Worm (Caenorhabditis elegans) whole organism, L2 larva: Measurements from ENCODE around the gene T22B7.22.

Experiments
- C34F6.9 ChIP-seq: fragments of 150-350 bp; optimal IDR thresholded peaks from 2 replicates; lab custom pipeline; 2014; ENCODE audit warnings: missing biosample characterization, missing genetic modification characterization
- F13H6.1 ChIP-seq: sonication (generic microtip); optimal IDR thresholded peaks from 2 replicates; lab custom pipeline; 2016; ENCODE audit warnings: missing genetic modification characterization, missing compliant biosample characterization
- R02D3.7 ChIP-seq: fragments of 150-350 bp; optimal IDR thresholded peaks from 2 replicates; lab custom pipeline; 2014; ENCODE audit warnings: missing biosample characterization, missing genetic modification characterization
- Y55F3AM.14 ChIP-seq: fragments of 200-800 bp; sonication (Bioruptor generic); optimal IDR thresholded peaks from 2 replicates; lab custom pipeline; 2018; ENCODE audit warnings: mild to moderate bottlenecking, missing genetic modification characterization, missing compliant biosample characterization
- ZK546.5 ChIP-seq: sonication (generic microtip); optimal IDR thresholded peaks from 2 replicates; lab custom pipeline; 2017; ENCODE audit warnings: missing biosample characterization, missing genetic modification characterization
- aly-2 ChIP-seq: fragments of 150-350 bp; optimal IDR thresholded peaks from 2 replicates; lab custom pipeline; 2014; ENCODE audit warnings: missing biosample characterization, missing genetic modification characterization
- ama-1 ChIP-seq: fragments of 150-350 bp; optimal IDR thresholded peaks from 2 replicates; lab custom pipeline; 2018; ENCODE audit warnings: inconsistent platforms
- blmp-1 ChIP-seq: sonication (generic microtip); optimal IDR thresholded peaks from 2 replicates; lab custom pipeline; 2017; ENCODE audit warnings: missing genetic modification characterization, mild to moderate bottlenecking, missing compliant biosample characterization, antibody characterized with exemption, moderate library complexity; ENCODE audit not compliant: insufficient read depth
- ceh-16 ChIP-seq: fragments of 150-350 bp; optimal IDR thresholded peaks from 2 replicates; lab custom pipeline; 2014; ENCODE audit warnings: missing biosample characterization, missing genetic modification characterization
- ceh-82 ChIP-seq: fragments of 150-350 bp; optimal IDR thresholded peaks from 2 replicates; lab custom pipeline; 2014; ENCODE audit warnings: missing biosample characterization, missing genetic modification characterization
- dmd-4 ChIP-seq: sonication (generic microtip); optimal IDR thresholded peaks from 2 replicates; lab custom pipeline; 2017; ENCODE audit warnings: missing biosample characterization, missing genetic modification characterization
- egl-27 ChIP-seq: sonication (generic microtip); optimal IDR thresholded peaks from 3 replicates; lab custom pipeline; 2017; ENCODE audit warnings: missing biosample characterization, missing genetic modification reagents, missing genetic modification characterization
- elt-1 ChIP-seq: fragments of 150-350 bp; optimal IDR thresholded peaks from 2 replicates; lab custom pipeline; 2014; ENCODE audit warnings: missing biosample characterization, missing genetic modification characterization
- fos-1 ChIP-seq: fragments of 150-350 bp; optimal IDR thresholded peaks from 2 replicates; lab custom pipeline; 2014; ENCODE audit warnings: missing biosample characterization, missing genetic modification characterization
- lin-39 ChIP-seq: fragments of 150-350 bp; optimal IDR thresholded peaks from 2 replicates; lab custom pipeline; 2014; ENCODE audit warnings: missing biosample characterization, missing genetic modification reagents, missing genetic modification characterization
- lsy-2 ChIP-seq, 2 experiments: fragments of 150-350 bp in 1 of 2; sonication (generic microtip) in 1 of 2; optimal IDR thresholded peaks; 2 replicates each; lab custom pipeline; 2014 to 2017; ENCODE audit warnings: missing biosample characterization in 2 of 2, missing genetic modification characterization in 2 of 2
- mab-5 ChIP-seq: fragments of 150-350 bp; optimal IDR thresholded peaks from 2 replicates; lab custom pipeline; 2014; ENCODE audit warnings: missing biosample characterization, missing genetic modification characterization
- mdl-1 ChIP-seq, 2 experiments: fragments of 150-350 bp in 1 of 2; sonication (generic microtip) in 1 of 2; optimal IDR thresholded peaks; 2 replicates each; lab custom pipeline; 2017; ENCODE audit warnings: missing biosample characterization in 2 of 2, missing genetic modification characterization in 2 of 2
- nhr-11 ChIP-seq: fragments of 150-350 bp; optimal IDR thresholded peaks from 2 replicates; lab custom pipeline; 2014; ENCODE audit warnings: missing biosample characterization, missing genetic modification characterization
- nhr-12 ChIP-seq: fragments of 150-350 bp; optimal IDR thresholded peaks from 2 replicates; lab custom pipeline; 2014; ENCODE audit warnings: missing biosample characterization, missing genetic modification characterization
- nhr-21 ChIP-seq: fragments of 150-350 bp; optimal IDR thresholded peaks from 2 replicates; lab custom pipeline; 2014; ENCODE audit warnings: missing biosample characterization, missing genetic modification characterization
- nhr-23 ChIP-seq: fragments of 150-350 bp; optimal IDR thresholded peaks from 2 replicates; lab custom pipeline; 2014; ENCODE audit warnings: missing biosample characterization, missing genetic modification reagents, missing genetic modification characterization
- nhr-25 ChIP-seq: fragments of 150-350 bp; sonication (generic microtip); optimal IDR thresholded peaks from 3 replicates; lab custom pipeline; 2014; ENCODE audit warnings: missing biosample characterization, missing genetic modification characterization
- nhr-6 ChIP-seq: fragments of 150-350 bp; optimal IDR thresholded peaks from 2 replicates; lab custom pipeline; 2014; ENCODE audit warnings: missing biosample characterization, missing genetic modification characterization
- peb-1 ChIP-seq: fragments of 150-350 bp; optimal IDR thresholded peaks from 2 replicates; lab custom pipeline; 2014; ENCODE audit warnings: missing biosample characterization, missing genetic modification characterization
- sem-4 ChIP-seq: fragments of 150-350 bp; optimal IDR thresholded peaks from 2 replicates; lab custom pipeline; 2014; ENCODE audit warnings: missing biosample characterization, missing genetic modification reagents, missing genetic modification characterization
- sma-9 ChIP-seq, 2 experiments: fragments of 150-350 bp in 1 of 2; sonication (generic microtip) in 1 of 2; optimal IDR thresholded peaks; 2 replicates each; lab custom pipeline; 2014 to 2016; ENCODE audit warnings: missing genetic modification characterization in 2 of 2, mild to moderate bottlenecking in 1 of 2, missing biosample characterization in 1 of 2, missing compliant biosample characterization in 1 of 2, missing genetic modification reagents in 1 of 2, moderate library complexity in 1 of 2
- zag-1 ChIP-seq: fragments of 150-350 bp; optimal IDR thresholded peaks from 2 replicates; lab custom pipeline; 2014; ENCODE audit warnings: missing biosample characterization, missing genetic modification characterization
- ztf-1 ChIP-seq: fragments of 200-800 bp; sonication (Bioruptor generic); conservative IDR thresholded peaks from 2 replicates; pipeline ENCODE4 v1.3.6; 2022; ENCODE audit warnings: missing genetic modification characterization, missing compliant biosample characterization

Gene T22B7.22

ce11 chrX:5647884-5648283, 11.9 kb upstream of the T22B7.22 start, which contains the start of gene srv-7:
srv-7 (minus strand) TSS chrX:5647984.
- no peak for TF ChIP-seq aly-2 (tag; lab: Kevin White, UChicago)
- TF ChIP-seq C34F6.9 (tag; lab: Kevin White, UChicago) = no peak
- no peak for TF ChIP-seq peb-1 (tag; lab: Kevin White, UChicago)
- no peak for TF ChIP-seq nhr-11 (tag; lab: Kevin White, UChicago)
- TF ChIP-seq dmd-4 (tag; lab: Kevin White, UChicago) = no peak
- no peak for TF ChIP-seq nhr-6 (tag; lab: Kevin White, UChicago)
- TF ChIP-seq R02D3.7 = no peak
- no peak for TF ChIP-seq nhr-12 (tag; lab: Kevin White, UChicago)
- TF ChIP-seq ama-1 (lab: Kevin White, UChicago) = no peak
- TF ChIP-seq elt-1 (tag; lab: Kevin White, UChicago) = no peak

DNA sequence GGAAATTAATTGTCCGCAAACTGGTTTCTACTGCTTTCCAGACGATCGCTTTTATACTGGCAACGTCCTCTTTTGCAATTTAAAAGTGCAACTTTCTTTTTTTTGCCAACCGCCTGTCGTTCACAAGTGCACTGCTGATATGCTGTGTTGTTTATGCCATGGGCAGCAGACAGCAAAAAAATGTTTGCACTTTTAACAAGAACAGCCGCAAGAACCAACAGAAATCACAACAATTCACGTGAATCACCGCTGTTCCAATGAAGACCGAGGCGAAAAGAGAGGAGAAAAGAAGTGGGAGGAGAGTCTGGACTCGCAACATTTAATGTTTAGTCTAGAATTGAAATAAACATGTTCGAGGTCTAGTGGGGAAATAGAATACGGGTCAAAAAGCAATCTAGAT, 6.0 kb upstream of the T22B7.22 start, which contains the start of gene T22B7.7:
T22B7.7 (minus strand) TSS at position 262 of the 400 bp plus-strand sequence.
- TF ChIP-seq ztf-1 (GFP tag; lab: Robert Waterston, UW) = no peak
- no peak for TF ChIP-seq C34F6.9 (tag; lab: Kevin White, UChicago)
- TF ChIP-seq mab-5 (tag; lab: Kevin White, UChicago) = no peak
- TF ChIP-seq fos-1 = peak; percentile 19
- TF ChIP-seq sma-9 (GFP tag; optimal IDR thresholded peaks at IDR 0.05; lab: Kevin White, UChicago) = peak; percentile 47
- no peak for TF ChIP-seq sma-9 (tag; optimal IDR thresholded peaks at IDR 0.05; lab: Kevin White, UChicago)
- TF ChIP-seq F13H6.1 (tag; lab: Kevin White, UChicago) = peak; percentile 67
- TF ChIP-seq sem-4 (tag; lab: Kevin White, UChicago) = peak; percentile 53
- TF ChIP-seq lsy-2 (tag; optimal IDR thresholded peaks at IDR 0.05; lab: Kevin White, UChicago) = peak in 1 of 2 experiments; percentile 25
- peak; percentile 71 for TF ChIP-seq Y55F3AM.14 (GFP tag; lab: Kevin White, UChicago)
- TF ChIP-seq egl-27 (tag; lab: Kevin White, UChicago) = peak; percentile 25

DNA sequence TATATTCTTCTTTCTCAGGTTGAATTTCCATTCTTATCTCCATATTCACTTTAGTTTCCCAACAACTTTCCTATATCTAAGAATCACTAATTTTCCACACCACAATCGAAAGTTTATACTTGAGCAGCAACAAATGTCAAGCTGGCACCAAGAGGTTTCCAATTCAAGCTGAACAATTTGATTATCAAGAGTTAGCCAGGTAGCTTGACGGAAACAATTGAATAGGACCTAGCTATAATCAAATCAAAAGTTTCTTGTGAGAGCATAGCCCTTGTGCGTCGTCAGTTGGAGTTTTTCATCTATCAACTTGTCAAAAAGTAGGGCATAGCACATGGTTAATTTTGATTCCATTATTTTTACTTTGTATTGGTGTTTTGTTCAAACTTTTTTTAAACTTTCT, 4.2 kb upstream of the T22B7.22 start:
- TF ChIP-seq blmp-1 (tag; lab: Kevin White, UChicago) (no peak), zag-1 (tag; lab: Kevin White, UChicago) (no peak)

DNA sequence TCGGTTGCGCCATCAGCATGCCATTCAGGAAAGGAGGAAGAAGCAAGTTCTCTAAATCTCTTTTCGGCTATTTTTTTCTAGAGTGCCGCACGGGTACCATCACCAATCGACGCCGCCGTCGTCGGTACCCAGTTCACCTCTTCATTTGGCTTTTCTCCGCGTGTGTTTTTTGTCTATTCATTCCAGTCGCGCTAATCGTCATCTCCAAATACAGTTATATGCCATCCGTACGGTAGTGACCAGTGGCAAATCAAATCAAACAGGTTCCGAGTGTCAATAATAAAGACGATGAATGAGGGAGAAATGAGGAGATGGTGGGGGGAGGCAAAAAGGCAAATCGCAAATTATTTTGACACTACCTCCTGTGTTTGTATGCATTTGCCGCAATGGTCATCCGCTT, 1.4 kb downstream of the T22B7.22 start:
- peak; percentile 49 for TF ChIP-seq nhr-25 (tag; lab: Kevin White, UChicago)
- no peak for TF ChIP-seq nhr-12 (tag; lab: Kevin White, UChicago)

DNA sequence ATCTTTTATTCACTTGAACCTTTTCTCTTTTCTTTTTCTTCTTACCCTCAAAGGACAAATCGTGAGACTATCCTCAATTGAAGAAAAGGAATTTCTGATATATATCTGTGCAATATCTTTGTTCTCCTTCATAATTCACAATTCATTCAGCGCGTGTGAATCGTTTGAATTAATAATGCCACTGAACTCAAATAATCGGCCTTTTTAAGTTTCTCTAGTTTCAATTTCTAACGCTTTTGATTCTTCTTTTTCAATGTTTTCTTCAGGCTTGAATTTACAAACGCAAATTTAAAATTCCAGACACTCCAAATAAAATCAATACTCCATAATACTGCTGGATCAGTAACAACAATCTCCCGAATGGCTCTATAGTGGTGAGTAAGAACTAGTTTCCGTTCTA, 3.8 kb downstream of the T22B7.22 start, which contains the start of gene egl-13:
egl-13 (plus strand) TSS at position 301 of the 400 bp plus-strand sequence.
- TF ChIP-seq egl-27 (tag; lab: Kevin White, UChicago) (no peak), lsy-2 (tag; optimal IDR thresholded peaks at IDR 0.05; lab: Kevin White, UChicago) (no peak), ztf-1 (GFP tag; lab: Robert Waterston, UW) (no peak), ZK546.5 (no peak), ceh-16 (tag; lab: Kevin White, UChicago) (no peak), R02D3.7 (no peak)

- TF ChIP-seq fos-1 (peak; percentile 65), zag-1 (tag; lab: Kevin White, UChicago) (no peak)
Measured at ce11 chrX:5669733-5670132, 10.0 kb downstream of the T22B7.22 start.

DNA sequence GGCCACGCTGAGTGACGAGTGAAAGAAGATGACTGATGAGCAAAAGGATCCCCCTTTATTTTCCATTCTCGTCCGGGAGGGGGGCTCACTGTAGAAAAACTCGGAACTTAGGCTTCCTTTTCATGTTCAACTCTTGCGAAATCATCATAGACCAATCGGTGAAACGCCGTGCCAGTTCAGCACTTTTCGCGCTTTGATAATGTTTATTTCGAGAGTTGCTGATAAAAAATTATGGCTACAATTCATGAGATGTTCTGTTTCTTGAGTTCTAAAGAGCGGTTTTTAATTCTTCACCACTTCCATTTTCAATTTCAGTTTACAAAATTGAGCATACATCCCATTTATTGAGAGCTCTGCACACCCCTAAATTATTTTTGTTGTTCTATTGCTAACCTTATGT, 11.1 kb downstream of the T22B7.22 start:
- TF ChIP-seq sma-9 (GFP tag; optimal IDR thresholded peaks at IDR 0.05; lab: Kevin White, UChicago) = peak; percentile 15
- TF ChIP-seq sma-9 (tag; optimal IDR thresholded peaks at IDR 0.05; lab: Kevin White, UChicago) = no peak
- TF ChIP-seq nhr-21 = no peak
- no peak for TF ChIP-seq ceh-82 (tag; lab: Kevin White, UChicago)
- TF ChIP-seq peb-1 (tag; lab: Kevin White, UChicago) = no peak
- no peak for TF ChIP-seq zag-1 (tag; lab: Kevin White, UChicago)
- no peak for TF ChIP-seq mdl-1 (tag; optimal IDR thresholded peaks at IDR 0.05; lab: Kevin White, UChicago)
- no peak for TF ChIP-seq nhr-23
- TF ChIP-seq ceh-16 (tag; lab: Kevin White, UChicago) = no peak
- no peak for TF ChIP-seq lin-39 (tag; lab: Kevin White, UChicago)
- no peak for TF ChIP-seq ZK546.5
- peak; percentile 69 for TF ChIP-seq fos-1
